Worm (Caenorhabditis elegans) whole organism, late embryonic: ENCODE results near the gene ZC455.1.
A peak's percentile ranks its signal among the peaks of the same experiment; 100 is the strongest.

Experiments
- C08G9.2 ChIP-seq: sonication (generic microtip); optimal IDR thresholded peaks from 2 replicates; lab custom pipeline; 2016; ENCODE audit warnings: mild to moderate bottlenecking, missing genetic modification characterization, moderate library complexity, missing compliant biosample characterization
- C38D4.7 ChIP-seq: fragments of 200-800 bp; sonication (Bioruptor generic); optimal IDR thresholded peaks from 2 replicates; lab custom pipeline; 2018; ENCODE audit warnings: mild to moderate bottlenecking, missing genetic modification characterization, moderate library complexity, missing compliant biosample characterization
- F13H6.1 ChIP-seq: sonication (generic microtip); optimal IDR thresholded peaks from 2 replicates; lab custom pipeline; 2016; ENCODE audit warnings: missing genetic modification characterization, missing compliant biosample characterization
- K02D7.2 ChIP-seq: sonication (generic microtip); optimal IDR thresholded peaks from 2 replicates; lab custom pipeline; 2017; ENCODE audit warnings: mild to moderate bottlenecking, missing genetic modification characterization, missing compliant biosample characterization
- K09A11.1 ChIP-seq: sonication (generic microtip); optimal IDR thresholded peaks from 2 replicates; lab custom pipeline; 2017; ENCODE audit warnings: antibody characterized with exemption, mild to moderate bottlenecking, missing genetic modification characterization, missing compliant biosample characterization; ENCODE audit not compliant: insufficient read depth
- Y22D7AL.16 ChIP-seq: sonication (generic microtip); optimal IDR thresholded peaks from 2 replicates; lab custom pipeline; 2016; ENCODE audit warnings: missing genetic modification characterization, missing compliant biosample characterization
- ahr-1 ChIP-seq: sonication (generic microtip); optimal IDR thresholded peaks from 2 replicates; lab custom pipeline; 2016; ENCODE audit warnings: missing genetic modification characterization, missing compliant biosample characterization
- ama-1 ChIP-seq: fragments of 150-350 bp; optimal IDR thresholded peaks from 2 replicates; lab custom pipeline; 2014
- ceh-14 ChIP-seq: sonication (generic microtip); optimal IDR thresholded peaks from 2 replicates; lab custom pipeline; 2016; ENCODE audit warnings: missing genotype, missing genetic modification characterization, missing compliant biosample characterization
- ceh-19 ChIP-seq: fragments of 200-800 bp; sonication (Bioruptor generic); optimal IDR thresholded peaks from 2 replicates; lab custom pipeline; 2018; ENCODE audit warnings: mild to moderate bottlenecking, missing genetic modification characterization, missing compliant biosample characterization
- ceh-24 ChIP-seq: sonication (generic microtip); optimal IDR thresholded peaks from 2 replicates; lab custom pipeline; 2016; ENCODE audit warnings: mild to moderate bottlenecking, missing genetic modification characterization, missing compliant biosample characterization
- ceh-30 ChIP-seq: fragments of 150-350 bp; optimal IDR thresholded peaks from 2 replicates; lab custom pipeline; 2014; ENCODE audit warnings: missing biosample characterization, missing genetic modification characterization
- dve-1 ChIP-seq: sonication (generic microtip); optimal IDR thresholded peaks from 2 replicates; lab custom pipeline; 2017; ENCODE audit warnings: antibody characterized with exemption, mild to moderate bottlenecking, missing genetic modification characterization, missing compliant biosample characterization
- elt-2 ChIP-seq: sonication (generic microtip); optimal IDR thresholded peaks from 2 replicates; lab custom pipeline; 2016; ENCODE audit warnings: missing genetic modification reagents, missing genetic modification characterization, missing compliant biosample characterization
- elt-4 ChIP-seq: sonication (generic microtip); optimal IDR thresholded peaks from 2 replicates; lab custom pipeline; 2016; ENCODE audit warnings: missing genetic modification characterization, missing compliant biosample characterization
- eyg-1 ChIP-seq: sonication (generic microtip); optimal IDR thresholded peaks from 2 replicates; lab custom pipeline; 2016; ENCODE audit warnings: missing genotype, missing genetic modification characterization, missing compliant biosample characterization
- fax-1 ChIP-seq: sonication (generic microtip); optimal IDR thresholded peaks from 2 replicates; lab custom pipeline; 2016; ENCODE audit warnings: missing genotype, missing genetic modification characterization, missing compliant biosample characterization
- fkh-10 ChIP-seq: fragments of 150-350 bp; optimal IDR thresholded peaks from 2 replicates; lab custom pipeline; 2014; ENCODE audit warnings: missing biosample characterization, missing genetic modification reagents, missing genetic modification characterization
- gmeb-2 ChIP-seq: sonication (generic microtip); optimal IDR thresholded peaks from 2 replicates; lab custom pipeline; 2016; ENCODE audit warnings: missing genetic modification characterization, inconsistent platforms, missing compliant biosample characterization
- hlh-15 ChIP-seq: sonication (generic microtip); optimal IDR thresholded peaks from 2 replicates; lab custom pipeline; 2016; ENCODE audit warnings: missing genetic modification characterization, missing compliant biosample characterization
- hlh-30 ChIP-seq: sonication (generic microtip); optimal IDR thresholded peaks from 2 replicates; lab custom pipeline; 2017; ENCODE audit warnings: antibody characterized with exemption, missing genetic modification characterization, missing compliant biosample characterization; ENCODE audit not compliant: insufficient read depth
- hlh-8 ChIP-seq: sonication (generic microtip); optimal IDR thresholded peaks from 2 replicates; lab custom pipeline; 2016; ENCODE audit warnings: missing genotype, missing genetic modification characterization, missing compliant biosample characterization
- lim-6 ChIP-seq: sonication (generic microtip); optimal IDR thresholded peaks from 2 replicates; lab custom pipeline; 2016; ENCODE audit warnings: missing genetic modification characterization, missing compliant biosample characterization
- lin-11 ChIP-seq: fragments of 200-800 bp; sonication (Bioruptor generic); optimal IDR thresholded peaks from 2 replicates; lab custom pipeline; 2018; ENCODE audit warnings: mild to moderate bottlenecking, missing genetic modification characterization, missing compliant biosample characterization
- mec-3 ChIP-seq: sonication (generic microtip); optimal IDR thresholded peaks from 2 replicates; lab custom pipeline; 2016; ENCODE audit warnings: borderline replicate concordance, missing genetic modification characterization, missing compliant biosample characterization
- nfya-1 ChIP-seq: sonication (generic microtip); optimal IDR thresholded peaks from 2 replicates; lab custom pipeline; 2017; ENCODE audit warnings: missing genetic modification characterization, mild to moderate bottlenecking, missing compliant biosample characterization, antibody characterized with exemption, moderate library complexity
- nhr-11 ChIP-seq: fragments of 150-350 bp; optimal IDR thresholded peaks from 2 replicates; lab custom pipeline; 2014; ENCODE audit warnings: missing biosample characterization, missing genetic modification characterization
- pag-3 ChIP-seq: sonication (generic microtip); optimal IDR thresholded peaks from 2 replicates; lab custom pipeline; 2016; ENCODE audit warnings: missing compliant biosample characterization, missing genetic modification characterization, borderline replicate concordance
- pat-9 ChIP-seq: fragments of 200-800 bp; sonication (Bioruptor generic); optimal IDR thresholded peaks from 2 replicates; lab custom pipeline; 2018; ENCODE audit warnings: mild to moderate bottlenecking, missing genetic modification characterization, moderate library complexity, missing compliant biosample characterization
- pax-1 ChIP-seq: fragments of 150-350 bp; optimal IDR thresholded peaks from 2 replicates; lab custom pipeline; 2014; ENCODE audit warnings: missing biosample characterization, missing genetic modification characterization
- pha-2 ChIP-seq: sonication (generic microtip); optimal IDR thresholded peaks from 2 replicates; lab custom pipeline; 2017; ENCODE audit warnings: mild to moderate bottlenecking, missing genetic modification characterization, missing compliant biosample characterization
- ref-2 ChIP-seq: sonication (generic microtip); optimal IDR thresholded peaks from 2 replicates; lab custom pipeline; 2016; ENCODE audit warnings: missing genetic modification characterization, missing compliant biosample characterization
- sdc-2 ChIP-seq: sonication (generic microtip); optimal IDR thresholded peaks from 2 replicates; lab custom pipeline; 2016; ENCODE audit warnings: missing genotype, missing genetic modification characterization, missing compliant biosample characterization
- sox-2 ChIP-seq: fragments of 200-800 bp; sonication (Bioruptor generic); IDR thresholded peaks from 2 replicates; pipeline ENCODE4 v1.3.6; 2022; ENCODE audit warnings: missing genetic modification reagents, missing genetic modification characterization, missing compliant biosample characterization
- sox-4 ChIP-seq: sonication (generic microtip); optimal IDR thresholded peaks from 2 replicates; lab custom pipeline; 2017; ENCODE audit warnings: mild to moderate bottlenecking, missing genetic modification characterization, inconsistent platforms, missing compliant biosample characterization
- tbx-2 ChIP-seq: sonication (generic microtip); optimal IDR thresholded peaks from 2 replicates; lab custom pipeline; 2016; ENCODE audit warnings: missing genetic modification characterization, missing compliant biosample characterization
- tbx-7 ChIP-seq: sonication (generic microtip); optimal IDR thresholded peaks from 2 replicates; lab custom pipeline; 2016; ENCODE audit warnings: missing genotype, missing genetic modification characterization, missing compliant biosample characterization
- unc-3 ChIP-seq, 2 experiments: fragments of 200-800 bp in 1 of 2; sonication (Bioruptor generic) in 1 of 2; sonication (generic microtip) in 1 of 2; conservative IDR thresholded peaks in 1 of 2; optimal IDR thresholded peaks in 1 of 2; 2 replicates each; pipeline versions ENCODE4 v1.3.6 to Lab custom; 2016 to 2022; ENCODE audit warnings: missing compliant biosample characterization in 2 of 2, missing genetic modification characterization in 2 of 2, missing genetic modification reagents in 1 of 2
- unc-42 ChIP-seq: sonication (generic microtip); optimal IDR thresholded peaks from 2 replicates; lab custom pipeline; 2016; ENCODE audit warnings: missing genotype, missing genetic modification characterization, missing compliant biosample characterization
- unc-55 ChIP-seq: sonication (generic microtip); optimal IDR thresholded peaks from 2 replicates; lab custom pipeline; 2017; ENCODE audit warnings: missing biosample characterization, missing genetic modification reagents, missing genetic modification characterization
- unc-86 ChIP-seq: sonication (generic microtip); optimal IDR thresholded peaks from 2 replicates; lab custom pipeline; 2016; ENCODE audit warnings: missing genetic modification characterization, missing compliant biosample characterization
- zip-5 ChIP-seq: sonication (generic microtip); optimal IDR thresholded peaks from 2 replicates; lab custom pipeline; 2016; ENCODE audit warnings: missing genetic modification characterization, missing compliant biosample characterization

Gene ZC455.1

ce11 chrV:12760913-12761312 lies 12.4 kb upstream of the ZC455.1 start, which contains the start of gene F18E2.15 (continued):
- no peak for TF ChIP-seq ceh-24 (tag; lab: Kevin White, UChicago)

ce11 chrV:12763291-12763995 lies 9.9 kb upstream of the ZC455.1 start, which contains the start of the genes abcf-1 and scc-3:
TSS of gene abcf-1 (minus strand) at chrV:12763375.
TSS of gene scc-3 (plus strand) at chrV:12763945.
- TF ChIP-seq mec-3 (no peak), ahr-1 (tag; lab: Kevin White, UChicago) (no peak), eyg-1 (tag; lab: Kevin White, UChicago) (no peak), tbx-7 (tag; lab: Kevin White, UChicago) (no peak), nfya-1 (tag; lab: Kevin White, UChicago) (peak; percentile 11), hlh-30 (tag; lab: Kevin White, UChicago) (no peak), K09A11.1 (tag; lab: Kevin White, UChicago) (no peak)
- TF ChIP-seq, all 69 proteins: peak for 1

- TF ChIP-seq lin-11 (tag; lab: Kevin White, UChicago) (no peak), unc-42 (tag; lab: Kevin White, UChicago) (no peak), lim-6 (tag; lab: Kevin White, UChicago) (no peak), ahr-1 (tag; lab: Kevin White, UChicago) (no peak), fax-1 (tag; lab: Kevin White, UChicago) (no peak), dve-1 (tag; lab: Kevin White, UChicago) (no peak), tbx-2 (tag; lab: Kevin White, UChicago) (no peak), sdc-2 (no peak), nhr-11 (tag; lab: Kevin White, UChicago) (no peak)
- TF ChIP-seq, all 69 proteins: peak for 0
These were observed 4.4 kb upstream of the ZC455.1 start, which contains the start of gene srt-43 for ce11 chrV:12768946-12769345. TSS of gene srt-43 (plus strand) at chrV:12769246.

- TF ChIP-seq hlh-15 (tag; lab: Kevin White, UChicago) (no peak), sox-2 (GFP tag; lab: Robert Waterston, UW) (no peak), fkh-10 (GFP tag; lab: Kevin White, UChicago) (no peak), Y22D7AL.16 (tag; lab: Kevin White, UChicago) (no peak), K09A11.1 (tag; lab: Kevin White, UChicago) (no peak), gmeb-2 (tag; lab: Kevin White, UChicago) (no peak), unc-86 (tag; lab: Kevin White, UChicago) (no peak), sox-4 (no peak), sdc-2 (no peak), K02D7.2 (tag; lab: Kevin White, UChicago) (no peak), ama-1 (no peak), eyg-1 (tag; lab: Kevin White, UChicago) (no peak)
These were observed 530 bp downstream of the ZC455.1 start for ce11 chrV:12773852-12774251.

ce11 chrV:12780248-12780647 lies 6.9 kb downstream of the ZC455.1 start:
- peak; percentile 94 for TF ChIP-seq sox-4
- TF ChIP-seq C38D4.7 (GFP tag; lab: Kevin White, UChicago): peak; percentile 89
- TF ChIP-seq elt-4 (tag; lab: Kevin White, UChicago): peak; percentile 84
- TF ChIP-seq elt-2 (tag; lab: Kevin White, UChicago): peak; percentile 96
- TF ChIP-seq tbx-2 (tag; lab: Kevin White, UChicago): peak; percentile 85
- TF ChIP-seq ref-2 (tag; lab: Kevin White, UChicago): peak; percentile 91
- peak; percentile 51 for TF ChIP-seq hlh-8 (tag; lab: Kevin White, UChicago)
- TF ChIP-seq ceh-30 (tag; lab: Kevin White, UChicago): peak; percentile 38
- peak; percentile 96 for TF ChIP-seq unc-3 (GFP tag; conservative IDR thresholded peaks at IDR 0.05; lab: Robert Waterston, UW)
- TF ChIP-seq unc-3 (tag; optimal IDR thresholded peaks at IDR 0.05; lab: Kevin White, UChicago): peak; percentile 84
- peak; percentile 87 for TF ChIP-seq pat-9 (tag; lab: Kevin White, UChicago)
- TF ChIP-seq C08G9.2 (tag; lab: Kevin White, UChicago): peak; percentile 80
- peak; percentile 82 for TF ChIP-seq zip-5
- peak; percentile 81 for TF ChIP-seq dve-1 (tag; lab: Kevin White, UChicago)
- peak; percentile 81 for TF ChIP-seq F13H6.1
- TF ChIP-seq unc-42 (tag; lab: Kevin White, UChicago): peak; percentile 68
- TF ChIP-seq pax-1: peak; percentile 7
- peak; percentile 92 for TF ChIP-seq pha-2 (tag; lab: Kevin White, UChicago)
- TF ChIP-seq pag-3 (tag; lab: Kevin White, UChicago): peak; percentile 71
- TF ChIP-seq fkh-10 (GFP tag; lab: Kevin White, UChicago): peak; percentile 81
- TF ChIP-seq ceh-14 (tag; lab: Kevin White, UChicago): peak; percentile 88
- peak; percentile 86 for TF ChIP-seq hlh-15 (tag; lab: Kevin White, UChicago)
- no peak for TF ChIP-seq unc-55 (GFP tag; lab: Kevin White, UChicago)
- peak; percentile 95 for TF ChIP-seq ceh-19 (GFP tag; lab: Kevin White, UChicago)
